Fruit fly (Drosophila melanogaster) whole organism, embryonic: ENCODE measurements around the gene CaBP1.

ENCODE experiments used
- CG14860 ChIP-seq: fragments of 200-800 bp; sonication (Bioruptor generic); IDR thresholded peaks from 3 replicates; pipeline ENCODE4 v1.3.6; 2022; ENCODE audit warnings: missing biosample characterization, missing genetic modification characterization; ENCODE audit not compliant: partially characterized antibody
- CG17568 ChIP-seq: fragments of 200-800 bp; sonication (Bioruptor generic); optimal IDR thresholded peaks from 2 replicates; lab custom pipeline; 2018; ENCODE audit warnings: missing biosample characterization, mild to moderate bottlenecking, missing genetic modification characterization, moderate library complexity
- CG34224 ChIP-seq: fragments of 200-800 bp; sonication (Bioruptor generic); IDR thresholded peaks from 3 replicates; pipeline ENCODE4 v1.3.6; 2022; ENCODE audit warnings: missing biosample characterization, missing genetic modification characterization; ENCODE audit not compliant: partially characterized antibody
- CG7786 ChIP-seq: fragments of 200-800 bp; sonication (Bioruptor generic); optimal IDR thresholded peaks from 2 replicates; lab custom pipeline; 2016; ENCODE audit warnings: missing biosample characterization, missing genetic modification characterization
- CG7839 ChIP-seq: fragments of 200-800 bp; sonication (Bioruptor generic); optimal IDR thresholded peaks from 3 replicates; lab custom pipeline; 2018; ENCODE audit warnings: missing biosample characterization, mild to moderate bottlenecking, missing genetic modification characterization, moderate library complexity
- CG8388 ChIP-seq: fragments of 200-800 bp; sonication (Bioruptor generic); optimal IDR thresholded peaks from 2 replicates; lab custom pipeline; 2019; ENCODE audit warnings: missing biosample characterization, mild to moderate bottlenecking, missing genetic modification characterization, moderate library complexity
- H15 ChIP-seq: fragments of 200-800 bp; sonication (Bioruptor generic); IDR thresholded peaks from 3 replicates; pipeline ENCODE4 v1.3.6; 2022; ENCODE audit warnings: missing biosample characterization, missing genetic modification characterization
- HmgD ChIP-seq: fragments of 200-800 bp; sonication (Bioruptor generic); optimal IDR thresholded peaks from 3 replicates; lab custom pipeline; 2016; ENCODE audit warnings: missing biosample characterization, missing genetic modification characterization
- NK7.1 ChIP-seq: fragments of 200-800 bp; sonication (Bioruptor generic); optimal IDR thresholded peaks from 3 replicates; lab custom pipeline; 2016; ENCODE audit warnings: missing biosample characterization, missing genetic modification characterization
- Sin3A ChIP-seq: fragments of >200 bp; optimal IDR thresholded peaks from 2 replicates; lab custom pipeline; 2018
- Tbp ChIP-seq: fragments of >200 bp; optimal IDR thresholded peaks from 2 replicates; lab custom pipeline; 2018; ENCODE audit warnings: missing biosample characterization, missing genetic modification characterization
- Trl ChIP-seq, 3 experiments: fragments of >200 bp in 2 of 3; fragments of 200-800 bp in 1 of 3; sonication (Bioruptor generic) in 1 of 3; optimal IDR thresholded peaks; 2 replicates in 1 of 3; 3 replicates in 2 of 3; lab custom pipeline; 2016 to 2017; ENCODE audit warnings: missing biosample characterization in 1 of 3, missing genetic modification characterization in 1 of 3
- dan ChIP-seq: fragments of 200-800 bp; sonication (Bioruptor generic); IDR thresholded peaks from 2 replicates; pipeline ENCODE4 v1.3.6; 2022; ENCODE audit warnings: missing biosample characterization, missing genetic modification characterization
- row ChIP-seq: fragments of 200-800 bp; sonication (Bioruptor generic); IDR thresholded peaks from 3 replicates; pipeline ENCODE4 v1.3.6; 2022; ENCODE audit warnings: missing biosample characterization, missing genetic modification characterization
- twi ChIP-seq: fragments of 200-800 bp; optimal IDR thresholded peaks from 2 replicates; lab custom pipeline; 2019; ENCODE audit warnings: missing biosample characterization, mild to moderate bottlenecking, missing genetic modification characterization, moderate library complexity

Gene CaBP1

DNA sequence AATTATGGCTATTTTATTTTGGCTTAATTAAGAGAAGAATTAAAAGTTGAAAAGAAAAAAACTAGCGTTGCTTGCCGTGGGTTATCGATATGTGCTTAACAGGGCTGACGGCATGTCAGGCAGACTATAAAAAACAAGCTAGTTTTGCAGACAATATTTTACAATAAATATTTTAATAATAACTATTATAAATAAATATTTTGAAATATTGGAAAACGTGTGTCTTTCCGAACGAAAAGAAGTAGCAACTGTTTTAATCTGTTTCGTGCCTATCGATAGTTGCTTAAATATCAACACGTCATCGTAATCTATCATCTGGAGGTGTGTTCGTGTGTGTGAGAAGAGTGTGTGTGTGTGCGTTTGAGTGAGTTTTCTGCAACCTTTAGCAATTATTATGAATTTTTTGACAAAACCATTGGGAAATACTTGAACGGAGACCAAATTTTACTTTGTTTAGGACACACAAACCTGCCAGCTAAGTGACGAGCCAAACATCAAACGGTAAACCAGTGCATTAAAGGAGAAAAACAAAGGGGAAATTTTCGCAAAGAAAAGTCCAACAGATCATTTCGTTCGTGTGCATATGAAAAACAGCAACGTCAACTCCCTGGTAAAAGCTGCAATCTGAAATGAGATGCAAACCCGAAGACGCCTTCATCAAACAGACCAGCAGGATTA, 49.4 kb downstream of the CaBP1 start, which contains the start of the genes CG5861 and Syx5 (continued):
- no peak for TF ChIP-seq CG7839 (tag; lab: Kevin White, UChicago)
- TF ChIP-seq row (GFP tag; lab: Robert Waterston, UW), result peak; percentile 86
- peak; percentile 92 for TF ChIP-seq CG34224 (GFP tag; lab: Robert Waterston, UW)
- 0 out of 3 replicates have a peak, but pooled peaks have one; percentile 48 for TF ChIP-seq H15 (GFP tag; lab: Robert Waterston, UW)
- TF ChIP-seq NK7.1, result no peak
- TF ChIP-seq HmgD (GFP tag; lab: Kevin White, UChicago), result no peak
- no peak for TF ChIP-seq CG7786 (GFP tag; lab: Kevin White, UChicago)
- peak; percentile 88 for TF ChIP-seq CG14860 (GFP tag; lab: Robert Waterston, UW)
- TF ChIP-seq dan (GFP tag; lab: Robert Waterston, UW), result no peak
- peak; percentile 47 for TF ChIP-seq CG8388 (GFP tag; lab: Kevin White, UChicago)
- no peak for TF ChIP-seq Tbp (GFP tag; lab: Kevin White, UChicago)
- peak; percentile 10 for TF ChIP-seq CG17568 (GFP tag; lab: Kevin White, UChicago)
- TF ChIP-seq Sin3A, result peak; percentile 0
- no peak for TF ChIP-seq Trl (optimal IDR thresholded peaks at IDR 0.05; lab: Kevin White, UChicago)
- no peak for TF ChIP-seq Trl (GFP tag; optimal IDR thresholded peaks at IDR 0.05; lab: Kevin White, UChicago)
- peak; percentile 54 for TF ChIP-seq twi
